Worm (Caenorhabditis elegans): Measurements from ENCODE around the gene F55G7.5.

ce11 chrX:11946788-11947463, 8.2 kb upstream of the F55G7.5 start, which contains the start of gene nfya-1:
- TF ChIP-seq ref-1 (GFP tag; conservative IDR thresholded peaks at IDR 0.05) = no peak
- no peak for TF ChIP-seq flt-1 (GFP tag; IDR thresholded peaks at IDR 0.05)
- TF ChIP-seq med-1 (GFP tag; optimal IDR thresholded peaks at IDR 0.05; ENCODE audit: insufficient read depth) = no peak
- no peak for TF ChIP-seq ztf-23 (GFP tag; IDR thresholded peaks at IDR 0.05)

Measured in whole organism, midembryonic.